Fruit fly (Drosophila melanogaster) whole organism, embryonic: Measurements from ENCODE around the gene CG13801.

Source experiments
- Aef1 ChIP-seq: fragments of 200-800 bp; sonication (Bioruptor generic); IDR thresholded peaks from 3 replicates; pipeline ENCODE4 v1.3.6; 2022; ENCODE audit warnings: missing biosample characterization, missing genetic modification characterization
- Awh ChIP-seq: fragments of 200-800 bp; sonication (Bioruptor generic); IDR thresholded peaks from 2 replicates; pipeline ENCODE4, ENCODE4 v1.3.6; 2022; ENCODE audit warnings: missing biosample characterization, missing genetic modification characterization
- CG10147 ChIP-seq: fragments of 200-800 bp; sonication (Bioruptor generic); optimal IDR thresholded peaks from 2 replicates; lab custom pipeline; 2019; ENCODE audit warnings: missing biosample characterization, mild to moderate bottlenecking, missing genetic modification characterization, moderate library complexity
- CG10959 ChIP-seq: fragments of 200-800 bp; sonication (Bioruptor generic); IDR thresholded peaks from 2 replicates; pipeline ENCODE4 v1.3.6; 2022; ENCODE audit warnings: missing biosample characterization, missing genetic modification characterization
- CG11398 ChIP-seq: fragments of 200-800 bp; sonication (Bioruptor generic); optimal IDR thresholded peaks from 2 replicates; lab custom pipeline; 2016; ENCODE audit warnings: missing biosample characterization, missing genetic modification characterization
- CG13894 ChIP-seq: fragments of 200-800 bp; sonication (Bioruptor generic); optimal IDR thresholded peaks from 3 replicates; lab custom pipeline; 2018; ENCODE audit warnings: missing biosample characterization, mild to moderate bottlenecking, missing genetic modification characterization, moderate library complexity
- CG1529 ChIP-seq: fragments of 200-800 bp; sonication (Bioruptor generic); optimal IDR thresholded peaks from 3 replicates; lab custom pipeline; 2018; ENCODE audit warnings: missing biosample characterization, missing genetic modification characterization
- CG15479 ChIP-seq: fragments of 200-800 bp; sonication (Bioruptor generic); optimal IDR thresholded peaks from 3 replicates; lab custom pipeline; 2019; ENCODE audit warnings: missing biosample characterization, mild to moderate bottlenecking, missing genetic modification characterization, moderate library complexity
- CG16813 ChIP-seq: fragments of 200-800 bp; sonication (Bioruptor generic); IDR thresholded peaks from 3 replicates; pipeline ENCODE4 v1.3.6; 2022; ENCODE audit warnings: missing biosample characterization, missing genetic modification characterization; ENCODE audit not compliant: partially characterized antibody
- CG1792 ChIP-seq: fragments of 200-800 bp; sonication (Bioruptor generic); optimal IDR thresholded peaks from 2 replicates; lab custom pipeline; 2016; ENCODE audit warnings: missing biosample characterization, missing genetic modification characterization
- CG18599 ChIP-seq: fragments of 200-800 bp; sonication (Bioruptor generic); optimal IDR thresholded peaks from 3 replicates; lab custom pipeline; 2017; ENCODE audit warnings: missing biosample characterization, missing genetic modification characterization, mild to moderate bottlenecking, moderate library complexity, missing genetic modification reagents
- CG2199 ChIP-seq: fragments of 200-800 bp; sonication (Bioruptor generic); IDR thresholded peaks from 3 replicates; pipeline ENCODE4 v1.3.6; 2022; ENCODE audit warnings: missing biosample characterization, missing genetic modification characterization
- CG2678 ChIP-seq: fragments of 200-800 bp; sonication (Bioruptor generic); optimal IDR thresholded peaks from 3 replicates; lab custom pipeline; 2019; ENCODE audit warnings: missing biosample characterization, mild to moderate bottlenecking, missing genetic modification characterization, moderate library complexity
- CG30431 ChIP-seq: fragments of 200-800 bp; sonication (Bioruptor generic); optimal IDR thresholded peaks from 2 replicates; lab custom pipeline; 2017; ENCODE audit warnings: missing biosample characterization, missing genetic modification characterization
- CG3163 ChIP-seq: fragments of 200-800 bp; sonication (Bioruptor generic); optimal IDR thresholded peaks from 3 replicates; lab custom pipeline; 2016; ENCODE audit warnings: missing biosample characterization, missing genetic modification characterization
- CG32772 ChIP-seq: fragments of 200-800 bp; sonication (Bioruptor generic); IDR thresholded peaks from 2 replicates; pipeline ENCODE4 v1.3.6; 2022; ENCODE audit warnings: missing biosample characterization, missing genetic modification characterization
- CG3726 ChIP-seq: fragments of 200-800 bp; sonication (Bioruptor generic); IDR thresholded peaks from 3 replicates; pipeline ENCODE4, ENCODE4 v1.3.6; 2022; ENCODE audit warnings: missing biosample characterization, missing genetic modification characterization
- CG6854 ChIP-seq: fragments of 200-800 bp; sonication (Bioruptor generic); optimal IDR thresholded peaks from 3 replicates; lab custom pipeline; 2017; ENCODE audit warnings: missing biosample characterization, mild to moderate bottlenecking, missing genetic modification characterization
- CG7963 ChIP-seq: fragments of 200-800 bp; sonication (Bioruptor generic); IDR thresholded peaks from 3 replicates; pipeline ENCODE4 v1.3.6; 2022; ENCODE audit warnings: missing biosample characterization, missing genetic modification characterization; ENCODE audit not compliant: partially characterized antibody
- CG8281 ChIP-seq: fragments of 200-800 bp; sonication (Bioruptor generic); optimal IDR thresholded peaks from 2 replicates; lab custom pipeline; 2018; ENCODE audit warnings: missing biosample characterization, mild to moderate bottlenecking, missing genetic modification characterization, moderate library complexity
- CG9727 ChIP-seq: fragments of 200-800 bp; sonication (Bioruptor generic); optimal IDR thresholded peaks from 3 replicates; lab custom pipeline; 2017; ENCODE audit warnings: missing biosample characterization, mild to moderate bottlenecking, missing genetic modification characterization
- Dll ChIP-seq: fragments of 200-800 bp; sonication (Bioruptor generic); IDR thresholded peaks from 4 replicates; pipeline ENCODE4 v1.3.6; 2022; ENCODE audit warnings: missing biosample characterization, missing genetic modification characterization; ENCODE audit not compliant: partially characterized antibody
- ERR ChIP-seq: fragments of 200-800 bp; sonication (Bioruptor generic); optimal IDR thresholded peaks from 2 replicates; lab custom pipeline; 2016; ENCODE audit warnings: missing biosample characterization, missing genetic modification characterization
- Fer3 ChIP-seq: fragments of 200-800 bp; sonication (Bioruptor generic); optimal IDR thresholded peaks from 2 replicates; lab custom pipeline; 2018; ENCODE audit warnings: missing biosample characterization, mild to moderate bottlenecking, missing genetic modification characterization, moderate library complexity
- Meics ChIP-seq: fragments of 200-800 bp; sonication (Bioruptor generic); optimal IDR thresholded peaks from 2 replicates; lab custom pipeline; 2017; ENCODE audit warnings: missing biosample characterization, mild to moderate bottlenecking, missing genetic modification characterization
- Mes4 ChIP-seq: fragments of 200-800 bp; sonication (Bioruptor generic); optimal IDR thresholded peaks from 2 replicates; lab custom pipeline; 2016; ENCODE audit warnings: missing biosample characterization, missing genetic modification characterization
- Opbp ChIP-seq: fragments of 200-800 bp; sonication (Bioruptor generic); IDR thresholded peaks from 3 replicates; pipeline ENCODE4 v1.3.6; 2022; ENCODE audit warnings: missing biosample characterization, missing genetic modification characterization; ENCODE audit not compliant: partially characterized antibody
- Ptx1 ChIP-seq: fragments of 200-800 bp; sonication (Bioruptor generic); IDR thresholded peaks from 2 replicates; pipeline ENCODE4 v1.3.6; 2022; ENCODE audit warnings: missing biosample characterization, missing genetic modification characterization
- Rx ChIP-seq: fragments of 200-800 bp; sonication (Bioruptor generic); IDR thresholded peaks from 2 replicates; pipeline ENCODE4 v1.3.6; 2022; ENCODE audit warnings: missing biosample characterization, missing genetic modification characterization
- Xrp1 ChIP-seq: fragments of 200-800 bp; sonication (Bioruptor generic); IDR thresholded peaks from 2 replicates; pipeline ENCODE4 v1.3.6; 2022; ENCODE audit warnings: missing biosample characterization, missing genetic modification characterization
- abd-A ChIP-seq: fragments of 200-800 bp; sonication (Bioruptor generic); optimal IDR thresholded peaks from 3 replicates; lab custom pipeline; 2019; ENCODE audit warnings: missing biosample characterization, mild to moderate bottlenecking, missing genetic modification characterization, moderate library complexity
- caup ChIP-seq: fragments of 200-800 bp; sonication (Bioruptor generic); optimal IDR thresholded peaks from 3 replicates; lab custom pipeline; 2017; ENCODE audit warnings: missing biosample characterization, mild to moderate bottlenecking, missing genetic modification characterization, moderate library complexity; ENCODE audit not compliant: severe bottlenecking
- chif ChIP-seq, 2 experiments: fragments of 200-800 bp; sonication (Bioruptor generic); optimal IDR thresholded peaks; 3 replicates each; lab custom pipeline; 2016; ENCODE audit warnings: missing biosample characterization in 2 of 2, missing genetic modification characterization in 2 of 2
- dysf ChIP-seq: fragments of 200-800 bp; sonication (Bioruptor generic); IDR thresholded peaks from 3 replicates; pipeline ENCODE4 v1.3.6; 2022; ENCODE audit warnings: missing biosample characterization, missing genetic modification characterization
- ewg ChIP-seq: fragments of 200-800 bp; sonication (Bioruptor generic); optimal IDR thresholded peaks from 3 replicates; lab custom pipeline; 2017; ENCODE audit warnings: mild to moderate bottlenecking, missing biosample characterization, missing genetic modification reagents, missing genetic modification characterization
- grn ChIP-seq: fragments of 200-800 bp; sonication (Bioruptor generic); optimal IDR thresholded peaks from 3 replicates; lab custom pipeline; 2017; ENCODE audit warnings: missing biosample characterization, missing genetic modification characterization
- gro ChIP-seq: fragments of 200-800 bp; sonication (Bioruptor generic); optimal IDR thresholded peaks from 2 replicates; lab custom pipeline; 2016; ENCODE audit warnings: missing biosample characterization, missing genetic modification characterization
- gsb ChIP-seq: fragments of 200-800 bp; sonication (Bioruptor generic); IDR thresholded peaks from 2 replicates; pipeline ENCODE4 v1.3.6; 2022; ENCODE audit warnings: missing biosample characterization, missing genetic modification characterization
- hkb ChIP-seq, 2 experiments: fragments of 200-800 bp in 1 of 2; fragments of >200 bp in 1 of 2; sonication (Bioruptor generic) in 1 of 2; IDR thresholded peaks in 1 of 2; optimal IDR thresholded peaks in 1 of 2; 2 replicates each; pipeline versions ENCODE4 v1.3.6 to Lab custom; 2017 to 2022; ENCODE audit warnings: missing biosample characterization in 1 of 2, missing genetic modification characterization in 1 of 2
- ind ChIP-seq: fragments of 200-800 bp; sonication (Bioruptor generic); optimal IDR thresholded peaks from 3 replicates; lab custom pipeline; 2016; ENCODE audit warnings: missing biosample characterization, missing genetic modification characterization
- kay ChIP-seq: fragments of 200-800 bp; sonication (Bioruptor generic); optimal IDR thresholded peaks from 2 replicates; lab custom pipeline; 2016; ENCODE audit warnings: missing biosample characterization, missing genetic modification characterization
- ken ChIP-seq: fragments of 200-800 bp; sonication (Bioruptor generic); IDR thresholded peaks from 3 replicates; pipeline ENCODE4 v1.3.6; 2022; ENCODE audit warnings: missing biosample characterization, missing genetic modification characterization
- lmd ChIP-seq: fragments of 200-800 bp; sonication (Bioruptor generic); IDR thresholded peaks from 2 replicates; pipeline ENCODE4 v1.3.6; 2022; ENCODE audit warnings: missing biosample characterization, missing genetic modification characterization
- nau ChIP-seq: fragments of 200-800 bp; sonication (Bioruptor generic); optimal IDR thresholded peaks from 3 replicates; lab custom pipeline; 2017; ENCODE audit warnings: missing biosample characterization, mild to moderate bottlenecking, missing genetic modification characterization, missing genetic modification reagents
- pan ChIP-seq, 4 experiments: fragments of >200 bp in 3 of 4; fragments of 200-800 bp in 1 of 4; sonication (Bioruptor generic) in 1 of 4; optimal IDR thresholded peaks in 3 of 4; IDR thresholded peaks in 1 of 4; 2 replicates each; pipeline versions ENCODE4 v1.3.6 to Lab custom; 2017 to 2022; ENCODE audit warnings: missing biosample characterization in 2 of 4, missing genetic modification characterization in 2 of 4, mixed read lengths in 1 of 4
- row ChIP-seq: fragments of 200-800 bp; sonication (Bioruptor generic); IDR thresholded peaks from 3 replicates; pipeline ENCODE4 v1.3.6; 2022; ENCODE audit warnings: missing biosample characterization, missing genetic modification characterization
- shn ChIP-seq: fragments of 200-800 bp; sonication (Bioruptor generic); optimal IDR thresholded peaks from 3 replicates; lab custom pipeline; 2016; ENCODE audit warnings: missing biosample characterization, missing genetic modification characterization
- slou ChIP-seq: fragments of 200-800 bp; sonication (Bioruptor generic); optimal IDR thresholded peaks from 3 replicates; lab custom pipeline; 2016; ENCODE audit warnings: missing biosample characterization, missing genetic modification characterization
- so ChIP-seq: fragments of 200-800 bp; sonication (Bioruptor generic); IDR thresholded peaks from 3 replicates; pipeline ENCODE4 v1.3.6; 2022; ENCODE audit warnings: missing biosample characterization, missing genetic modification characterization
- tna ChIP-seq: fragments of 200-800 bp; sonication (Bioruptor generic); IDR thresholded peaks from 2 replicates; pipeline ENCODE4 v1.3.6; 2022; ENCODE audit warnings: missing biosample characterization, missing genetic modification characterization; ENCODE audit not compliant: partially characterized antibody

The CG13801 gene

dm6 chr3L:2410869-2411268, 50.5 kb downstream of the CG13801 start (continued):
- no peak for TF ChIP-seq CG10959 (GFP tag; lab: Robert Waterston, UW)
- peak; percentile 46; the same call in 2 of the 3 replicates for TF ChIP-seq row (GFP tag; lab: Robert Waterston, UW)
- no peak for TF ChIP-seq pan (optimal IDR thresholded peaks at IDR 0.05; lab: Kevin White, UChicago)
- peak in 1 of 2 experiments; percentile 45 for TF ChIP-seq pan (GFP tag; optimal IDR thresholded peaks at IDR 0.05 in 1 of 2, IDR thresholded peaks at IDR 0.05 in 1 of 2)
- no peak for TF ChIP-seq CG16813 (GFP tag; lab: Robert Waterston, UW)
- peak; percentile 25 for TF ChIP-seq Meics (GFP tag; lab: Kevin White, UChicago)
- no peak for TF ChIP-seq CG11398 (GFP tag; lab: Kevin White, UChicago)
- TF ChIP-seq CG8281: no peak
- TF ChIP-seq CG9727 (GFP tag; lab: Kevin White, UChicago): peak; percentile 17
- TF ChIP-seq Aef1: peak; percentile 41; the same call in 1 of the 3 replicates
- TF ChIP-seq CG18599: peak; percentile 80
- TF ChIP-seq dysf: peak; percentile 33; the same call in 1 of the 3 replicates
- no peak for TF ChIP-seq grn
- no peak for TF ChIP-seq Opbp (GFP tag; lab: Robert Waterston, UW)
- TF ChIP-seq CG3726 (GFP tag; lab: Robert Waterston, UW): no peak
- peak; percentile 22 for TF ChIP-seq CG6854 (GFP tag; lab: Kevin White, UChicago)
- TF ChIP-seq tna (GFP tag; lab: Robert Waterston, UW): no peak
- no peak for TF ChIP-seq abd-A
- TF ChIP-seq Awh (GFP tag; lab: Robert Waterston, UW): 0 out of 2 replicates have a peak, but pooled peaks have one; percentile 11
- TF ChIP-seq CG10147 (GFP tag; lab: Kevin White, UChicago): peak; percentile 69
- peak; percentile 19 for TF ChIP-seq caup
- no peak for TF ChIP-seq lmd (GFP tag; lab: Robert Waterston, UW)
- TF ChIP-seq Mes4: no peak
- TF ChIP-seq CG15479 (GFP tag; lab: Kevin White, UChicago): no peak
- peak; percentile 41 for TF ChIP-seq ind (GFP tag; lab: Kevin White, UChicago)
- TF ChIP-seq nau: peak; percentile 3
- TF ChIP-seq ken (GFP tag; lab: Robert Waterston, UW): no peak
- TF ChIP-seq CG1792 (GFP tag; lab: Kevin White, UChicago): no peak
- TF ChIP-seq CG13894: no peak
- TF ChIP-seq gsb (GFP tag; lab: Robert Waterston, UW): no peak
- no peak for TF ChIP-seq chif (GFP tag; optimal IDR thresholded peaks at IDR 0.05; lab: Kevin White, UChicago)
- peak; percentile 42 for TF ChIP-seq CG2678 (tag; lab: Kevin White, UChicago)
- TF ChIP-seq CG1529 (GFP tag; lab: Kevin White, UChicago): no peak
- TF ChIP-seq gro (GFP tag; lab: Kevin White, UChicago): no peak
- TF ChIP-seq slou (GFP tag; lab: Kevin White, UChicago): no peak
- TF ChIP-seq Dll: no peak
- TF ChIP-seq kay (GFP tag; lab: Kevin White, UChicago): peak; percentile 32
- TF ChIP-seq Xrp1 (GFP tag; lab: Robert Waterston, UW): peak; percentile 7; the same call in 1 of the 2 replicates
- TF ChIP-seq CG30431 (GFP tag; lab: Kevin White, UChicago): no peak
- no peak for TF ChIP-seq CG7963
- peak; percentile 23; the same call in 1 of the 2 replicates for TF ChIP-seq Ptx1
- TF ChIP-seq shn (GFP tag; lab: Kevin White, UChicago): no peak
- TF ChIP-seq ewg (GFP tag; lab: Kevin White, UChicago): no peak
- TF ChIP-seq so (GFP tag; lab: Robert Waterston, UW): no peak
- TF ChIP-seq CG2199: no peak
- peak; percentile 16 for TF ChIP-seq Fer3 (tag; lab: Kevin White, UChicago)
- no peak for TF ChIP-seq hkb (optimal IDR thresholded peaks at IDR 0.05; lab: Kevin White, UChicago)
- TF ChIP-seq hkb (GFP tag; IDR thresholded peaks at IDR 0.05; lab: Robert Waterston, UW): peak; percentile 43; the same call in 1 of the 2 replicates
- TF ChIP-seq ERR: no peak
- TF ChIP-seq CG3163 (GFP tag; lab: Kevin White, UChicago): no peak
- no peak for TF ChIP-seq CG32772 (GFP tag; lab: Robert Waterston, UW)
- TF ChIP-seq Rx (GFP tag; lab: Robert Waterston, UW): no peak
